Worm (Caenorhabditis elegans) whole organism, young adult: ENCODE results near the gene myo-3.

Experiments
- B0019.2 ChIP-seq: fragments of 200-800 bp; sonication (Bioruptor generic); conservative IDR thresholded peaks from 2 replicates; pipeline ENCODE4 v1.3.6; 2022; ENCODE audit warnings: missing genetic modification reagents, missing genetic modification characterization, missing compliant biosample characterization
- madf-10 ChIP-seq: sonication (generic microtip); optimal IDR thresholded peaks from 2 replicates; lab custom pipeline; 2016; ENCODE audit warnings: mild to moderate bottlenecking, missing genetic modification characterization, missing compliant biosample characterization

- TF ChIP-seq B0019.2 = no peak
- TF ChIP-seq madf-10 = no peak
These were observed 25.5 kb downstream of the myo-3 start for ce11 chrV:12208678-12209077.
